Fruit fly (Drosophila melanogaster) whole organism, wandering third instar larva: ENCODE results near the gene ctrip.

Source experiments
- Abd-B ChIP-seq: fragments of >200 bp; optimal IDR thresholded peaks from 2 replicates; lab custom pipeline; 2017; ENCODE audit warnings: missing biosample characterization, missing genetic modification characterization
- CG32264 ChIP-seq: fragments of 200-800 bp; sonication (Bioruptor generic); optimal IDR thresholded peaks from 2 replicates; lab custom pipeline; 2016; ENCODE audit warnings: missing biosample characterization, missing genetic modification characterization
- CG9705 ChIP-seq: fragments of 200-800 bp; sonication (Bioruptor generic); optimal IDR thresholded peaks from 2 replicates; lab custom pipeline; 2018; ENCODE audit warnings: missing biosample characterization, mild to moderate bottlenecking, missing genetic modification characterization
- CrebA ChIP-seq: fragments of 200-800 bp; sonication (Bioruptor generic); optimal IDR thresholded peaks from 2 replicates; lab custom pipeline; 2016; ENCODE audit warnings: missing biosample characterization, mild to moderate bottlenecking, missing genetic modification characterization, borderline replicate concordance
- Dfd ChIP-seq: fragments of >200 bp; optimal IDR thresholded peaks from 2 replicates; lab custom pipeline; 2017; ENCODE audit warnings: missing biosample characterization, missing genetic modification characterization
- Dif ChIP-seq: fragments of 200-275, 200-300 bp; sonication (Bioruptor generic); optimal IDR thresholded peaks from 2 replicates; lab custom pipeline; 2018; ENCODE audit warnings: missing biosample characterization, missing genetic modification characterization; ENCODE audit not compliant: partially characterized antibody
- GATAd ChIP-seq: sonication (Bioruptor generic); optimal IDR thresholded peaks from 2 replicates; lab custom pipeline; 2016; ENCODE audit warnings: missing biosample characterization, missing genetic modification characterization
- HLH106 ChIP-seq: fragments of 200-800 bp; optimal IDR thresholded peaks from 3 replicates; lab custom pipeline; 2019; ENCODE audit warnings: missing biosample characterization, mild to moderate bottlenecking, missing genetic modification characterization, moderate library complexity
- Hnf4 ChIP-seq: fragments of 200-800 bp; sonication (Bioruptor generic); optimal IDR thresholded peaks from 2 replicates; lab custom pipeline; 2016; ENCODE audit warnings: missing biosample characterization, mild to moderate bottlenecking, missing genetic modification characterization
- Hr78 ChIP-seq: fragments of >200 bp; optimal IDR thresholded peaks from 2 replicates; lab custom pipeline; 2017; ENCODE audit warnings: missing biosample characterization, missing genetic modification characterization
- Hr83 ChIP-seq: fragments of 200-300 bp; sonication (Bioruptor generic); optimal IDR thresholded peaks from 2 replicates; lab custom pipeline; 2016; ENCODE audit warnings: missing biosample characterization, mild to moderate bottlenecking, missing genetic modification characterization, moderate library complexity; ENCODE audit not compliant: poor library complexity, severe bottlenecking
- Jra ChIP-seq: sonication (Bioruptor generic); optimal IDR thresholded peaks from 2 replicates; lab custom pipeline; 2016; ENCODE audit warnings: missing biosample characterization, missing genetic modification characterization
- Mio ChIP-seq: sonication (Bioruptor generic); optimal IDR thresholded peaks from 2 replicates; lab custom pipeline; 2016; ENCODE audit warnings: missing biosample characterization, missing genetic modification characterization
- Myc ChIP-seq: fragments of >200 bp; optimal IDR thresholded peaks from 2 replicates; lab custom pipeline; 2017
- N ChIP-seq: fragments of >200 bp; optimal IDR thresholded peaks from 2 replicates; lab custom pipeline; 2018; ENCODE audit warnings: missing biosample characterization, missing external identifiers, missing genetic modification characterization
- OdsH ChIP-seq: fragments of 200-800 bp; sonication (Bioruptor generic); optimal IDR thresholded peaks from 2 replicates; lab custom pipeline; 2016; ENCODE audit warnings: missing biosample characterization, mild to moderate bottlenecking, missing genetic modification characterization
- Rel ChIP-seq, 2 experiments: fragments of 200-800 bp; sonication (Bioruptor generic) in 1 of 2; optimal IDR thresholded peaks; 2 replicates in 1 of 2; 3 replicates in 1 of 2; lab custom pipeline; 2016 to 2019; ENCODE audit warnings: mild to moderate bottlenecking in 2 of 2, missing biosample characterization in 2 of 2, missing genetic modification characterization in 2 of 2, moderate library complexity in 1 of 2
- Sp1 ChIP-seq: fragments of 200-800 bp; sonication (Bioruptor generic); optimal IDR thresholded peaks from 3 replicates; lab custom pipeline; 2019; ENCODE audit warnings: missing biosample characterization, mild to moderate bottlenecking, missing genetic modification characterization, moderate library complexity
- Vsx2 ChIP-seq: fragments of 200-300, 225-300 bp; sonication (Bioruptor generic); optimal IDR thresholded peaks from 2 replicates; lab custom pipeline; 2018; ENCODE audit warnings: missing biosample characterization, missing genetic modification characterization; ENCODE audit not compliant: partially characterized antibody
- br ChIP-seq: fragments of 200-800 bp; sonication (Bioruptor generic); optimal IDR thresholded peaks from 2 replicates; lab custom pipeline; 2016; ENCODE audit warnings: missing biosample characterization, missing genetic modification characterization
- brk ChIP-seq: fragments of 200-800 bp; sonication (Bioruptor generic); optimal IDR thresholded peaks from 2 replicates; lab custom pipeline; 2016; ENCODE audit warnings: missing biosample characterization, mild to moderate bottlenecking, missing genetic modification characterization
- dl ChIP-seq, 2 experiments: fragments of 175-275, 200-275 bp in 1 of 2; fragments of 200-275 bp in 1 of 2; sonication (Bioruptor generic); optimal IDR thresholded peaks; lab custom pipeline; 2018; ENCODE audit warnings: mild to moderate bottlenecking in 2 of 2, missing biosample characterization in 2 of 2, missing genetic modification characterization in 2 of 2, moderate library complexity in 2 of 2; ENCODE audit not compliant: partially characterized antibody in 2 of 2, insufficient read depth in 1 of 2
- dmrt93B ChIP-seq: fragments of 200-800 bp; sonication (Bioruptor generic); optimal IDR thresholded peaks from 2 replicates; lab custom pipeline; 2018; ENCODE audit warnings: missing biosample characterization, mild to moderate bottlenecking, missing genetic modification characterization
- dsf ChIP-seq: sonication (Bioruptor generic); optimal IDR thresholded peaks from 2 replicates; lab custom pipeline; 2016; ENCODE audit warnings: missing biosample characterization, missing genetic modification characterization, borderline replicate concordance
- ey ChIP-seq: fragments of 200-800 bp; sonication (Bioruptor generic); optimal IDR thresholded peaks from 2 replicates; lab custom pipeline; 2016; ENCODE audit warnings: missing biosample characterization, missing genetic modification characterization
- foxo ChIP-seq, 2 experiments: fragments of 200-800 bp; sonication (Bioruptor generic); optimal IDR thresholded peaks; 2 replicates in 1 of 2; 3 replicates in 1 of 2; lab custom pipeline; 2016 to 2017; ENCODE audit warnings: missing biosample characterization in 2 of 2, missing genetic modification characterization in 2 of 2
- fru ChIP-seq: fragments of 200-800 bp; sonication (Bioruptor generic); optimal IDR thresholded peaks from 3 replicates; lab custom pipeline; 2016; ENCODE audit warnings: missing biosample characterization, mild to moderate bottlenecking, missing genetic modification characterization
- h ChIP-seq: fragments of 200-800 bp; sonication (Bioruptor generic); optimal IDR thresholded peaks from 3 replicates; lab custom pipeline; 2016; ENCODE audit warnings: missing biosample characterization, mild to moderate bottlenecking, missing genetic modification characterization
- jim ChIP-seq: fragments of 175-275, 200-325 bp; sonication (Bioruptor generic); optimal IDR thresholded peaks from 2 replicates; lab custom pipeline; 2016; ENCODE audit warnings: missing biosample characterization, mild to moderate bottlenecking, missing genetic modification characterization
- lola ChIP-seq: fragments of >200 bp; optimal IDR thresholded peaks from 2 replicates; lab custom pipeline; 2017; ENCODE audit warnings: missing biosample characterization, missing genetic modification characterization
- pan ChIP-seq: fragments of >200 bp; optimal IDR thresholded peaks from 2 replicates; lab custom pipeline; 2017
- psq ChIP-seq: fragments of 200-800 bp; sonication (Bioruptor generic); optimal IDR thresholded peaks from 3 replicates; lab custom pipeline; 2017; ENCODE audit warnings: missing biosample characterization, mild to moderate bottlenecking, missing genetic modification characterization, moderate library complexity
- rgr ChIP-seq: fragments of 200-800 bp; sonication (Bioruptor generic); optimal IDR thresholded peaks from 3 replicates; lab custom pipeline; 2016; ENCODE audit warnings: missing biosample characterization, mild to moderate bottlenecking, missing genetic modification characterization
- sage ChIP-seq: fragments of 200-800 bp; sonication (Bioruptor generic); optimal IDR thresholded peaks from 2 replicates; lab custom pipeline; 2016; ENCODE audit warnings: missing biosample characterization, mild to moderate bottlenecking, missing genetic modification characterization
- sv ChIP-seq: fragments of 200-800 bp; sonication (Bioruptor generic); optimal IDR thresholded peaks from 3 replicates; lab custom pipeline; 2016; ENCODE audit warnings: missing biosample characterization, missing genetic modification characterization
- tai ChIP-seq: sonication (Bioruptor generic); optimal IDR thresholded peaks from 2 replicates; lab custom pipeline; 2016; ENCODE audit warnings: missing biosample characterization, missing genetic modification characterization
- usp ChIP-seq: fragments of >200 bp; optimal IDR thresholded peaks from 2 replicates; lab custom pipeline; 2017; ENCODE audit warnings: missing biosample characterization, missing genetic modification characterization
- woc ChIP-seq: sonication (Bioruptor generic); optimal IDR thresholded peaks from 2 replicates; lab custom pipeline; 2016; ENCODE audit warnings: missing biosample characterization, mild to moderate bottlenecking, missing genetic modification characterization

Gene ctrip

DNA sequence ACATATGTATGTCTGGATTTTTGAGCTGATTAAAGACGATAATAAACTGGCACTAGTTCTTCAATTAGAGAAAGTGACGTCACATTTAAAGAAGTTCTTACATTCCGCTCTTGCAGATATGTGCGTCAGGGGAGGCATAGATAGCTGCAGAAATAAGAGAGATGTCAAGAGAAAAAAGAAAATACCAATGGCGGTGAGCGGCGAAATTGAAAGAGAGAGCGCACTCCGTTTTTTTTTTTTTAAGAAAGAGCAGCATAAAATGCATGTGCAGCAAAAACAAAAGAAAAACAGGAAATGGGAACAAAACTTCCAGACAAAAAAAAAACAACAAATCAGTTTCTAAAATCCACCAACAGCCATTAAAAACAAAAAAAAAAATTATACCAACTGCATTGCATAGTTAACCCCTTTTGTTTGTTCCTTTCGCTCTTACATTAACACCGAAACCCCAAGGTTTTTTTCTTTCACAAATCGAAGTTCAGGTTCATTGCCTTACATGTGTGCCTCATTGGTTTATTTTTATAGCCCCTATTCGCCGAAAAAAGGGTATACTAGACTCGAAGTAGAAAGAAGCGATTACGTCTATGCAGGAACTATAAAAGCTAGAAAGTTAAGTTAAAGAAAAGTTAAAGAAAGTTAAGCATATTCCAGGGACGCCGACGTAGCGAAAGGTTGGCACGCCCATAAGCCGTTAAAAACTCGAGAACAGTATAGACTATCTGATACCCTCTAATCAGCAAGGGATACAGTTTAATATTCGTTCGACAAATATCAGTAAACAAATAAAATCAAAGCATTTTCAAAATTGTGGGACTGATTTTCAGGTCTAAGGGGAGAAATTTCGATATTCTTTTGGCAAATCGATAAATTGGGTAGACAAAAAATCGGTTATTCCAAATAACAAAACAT is 71.0 kb downstream of the ctrip start:
- TF ChIP-seq sage: peak; percentile 54
- TF ChIP-seq dl (GFP tag; optimal IDR thresholded peaks at IDR 0.05; lab: Kevin White, UChicago; ENCODE audit: insufficient read depth in 1 of 2, partially characterized antibody in 2 of 2): peak; percentile 36 to 44
- no peak for TF ChIP-seq rgr
- TF ChIP-seq woc: no peak
- peak; percentile 13 for TF ChIP-seq Sp1 (GFP tag; lab: Kevin White, UChicago)
- peak; percentile 60 for TF ChIP-seq Dif (GFP tag; lab: Kevin White, UChicago)

DNA sequence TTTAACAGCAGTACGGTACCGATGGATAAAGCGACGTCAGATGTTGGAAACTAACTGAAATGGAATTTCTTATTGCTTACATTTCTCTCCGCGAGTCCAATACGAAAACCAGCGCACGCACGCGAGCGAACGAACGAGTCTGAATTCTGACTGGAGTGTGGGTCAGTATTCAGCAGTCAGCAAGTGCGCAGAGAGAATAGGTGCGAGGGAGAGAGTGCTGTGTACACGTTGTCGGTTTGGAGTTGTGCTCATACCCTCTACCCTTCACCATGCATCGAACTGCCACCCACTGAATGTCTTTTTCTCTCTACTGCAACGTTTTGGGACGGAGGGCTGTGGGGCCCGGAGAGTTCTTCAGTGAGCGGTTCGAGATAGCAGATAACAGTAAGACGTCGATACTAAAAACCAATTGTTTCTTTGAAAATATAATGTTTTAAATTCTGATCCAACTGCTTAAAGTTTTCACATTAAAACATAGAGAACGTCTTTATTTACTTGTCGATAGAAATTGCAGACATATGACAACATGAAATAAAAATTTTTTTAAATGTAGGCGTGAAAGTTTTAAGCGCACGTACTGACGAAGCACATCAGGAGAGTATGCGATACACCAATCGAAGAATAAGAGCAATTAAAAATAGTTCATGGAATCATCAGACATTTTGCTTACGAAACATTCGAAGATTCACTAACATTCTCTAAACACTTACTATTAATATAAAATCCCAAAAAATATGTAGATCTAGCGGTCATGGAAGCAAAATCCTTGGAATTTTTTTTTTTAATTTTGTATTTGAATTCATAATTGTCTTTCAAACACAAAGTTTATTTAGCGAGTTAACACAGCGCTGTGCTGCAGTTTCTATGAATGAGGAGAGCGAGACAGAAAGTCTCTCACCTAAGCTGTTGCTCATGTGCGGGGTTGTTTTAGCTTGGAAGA is 72.1 kb downstream of the ctrip start:
- no peak for TF ChIP-seq lola (GFP tag; lab: Kevin White, UChicago)
- peak; percentile 73 for TF ChIP-seq tai (GFP tag; lab: Kevin White, UChicago)
- peak; percentile 81 for TF ChIP-seq br (GFP tag; lab: Kevin White, UChicago)
- TF ChIP-seq HLH106: peak; percentile 71
- peak; percentile 85 for TF ChIP-seq jim (GFP tag; lab: Kevin White, UChicago)
- TF ChIP-seq foxo (GFP tag; optimal IDR thresholded peaks at IDR 0.05; lab: Kevin White, UChicago): peak in 1 of 2 experiments; percentile 84
- TF ChIP-seq GATAd: no peak
- TF ChIP-seq dmrt93B: peak; percentile 70
- TF ChIP-seq pan: no peak
- peak; percentile 72 for TF ChIP-seq OdsH (GFP tag; lab: Kevin White, UChicago)
- peak; percentile 1 for TF ChIP-seq sage
- TF ChIP-seq Mio (GFP tag; lab: Kevin White, UChicago): no peak
- no peak for TF ChIP-seq Abd-B (GFP tag; lab: Kevin White, UChicago)
- peak; percentile 84 for TF ChIP-seq ey
- peak; percentile 93 for TF ChIP-seq CrebA (GFP tag; lab: Kevin White, UChicago)
- no peak for TF ChIP-seq Dfd (GFP tag; lab: Kevin White, UChicago)
- peak; percentile 88 for TF ChIP-seq sv (GFP tag; lab: Kevin White, UChicago)
- TF ChIP-seq Hr83 (GFP tag; lab: Kevin White, UChicago): peak; percentile 94
- peak; percentile 84 for TF ChIP-seq Vsx2 (GFP tag; lab: Kevin White, UChicago)
- no peak for TF ChIP-seq Myc (lab: Kevin White, UChicago)
- no peak for TF ChIP-seq CG32264 (GFP tag; lab: Kevin White, UChicago)
- TF ChIP-seq Sp1 (GFP tag; lab: Kevin White, UChicago): peak; percentile 66
- peak; percentile 78 for TF ChIP-seq h
- peak; percentile 72 for TF ChIP-seq rgr
- no peak for TF ChIP-seq usp (GFP tag; lab: Kevin White, UChicago)
- TF ChIP-seq N (GFP tag; lab: Kevin White, UChicago): no peak
- peak; percentile 82 for TF ChIP-seq fru (GFP tag; lab: Kevin White, UChicago)
- no peak for TF ChIP-seq Rel (GFP tag; optimal IDR thresholded peaks at IDR 0.05; lab: Kevin White, UChicago)
- peak; percentile 16 for TF ChIP-seq Rel (tag; optimal IDR thresholded peaks at IDR 0.05; lab: Kevin White, UChicago)
- TF ChIP-seq dsf (GFP tag; lab: Kevin White, UChicago): no peak
- peak; percentile 77 for TF ChIP-seq psq
- peak; percentile 75 to 94 for TF ChIP-seq dl (GFP tag; optimal IDR thresholded peaks at IDR 0.05; lab: Kevin White, UChicago; ENCODE audit: insufficient read depth in 1 of 2, partially characterized antibody in 2 of 2)
- no peak for TF ChIP-seq brk (GFP tag; lab: Kevin White, UChicago)
- peak; percentile 38 for TF ChIP-seq Jra (GFP tag; lab: Kevin White, UChicago)
- peak; percentile 94 for TF ChIP-seq Dif (GFP tag; lab: Kevin White, UChicago)
- TF ChIP-seq Hr78 (GFP tag; lab: Kevin White, UChicago): no peak
- peak; percentile 87 for TF ChIP-seq woc
- peak; percentile 51 for TF ChIP-seq CG9705 (GFP tag; lab: Kevin White, UChicago)
- peak; percentile 53 for TF ChIP-seq Hnf4 (GFP tag; lab: Kevin White, UChicago)
